Worm (Caenorhabditis elegans) whole organism, midembryonic: ENCODE data around the gene srg-60.

Experiments
- T22C8.4 ChIP-seq: fragments of 200-800 bp; sonication (Bioruptor generic); IDR thresholded peaks from 2 replicates; pipeline ENCODE4 v1.3.6; 2022; ENCODE audit warnings: missing genetic modification characterization, missing compliant biosample characterization
- cog-1 ChIP-seq: sonication (generic microtip); optimal IDR thresholded peaks from 2 replicates; lab custom pipeline; 2016; ENCODE audit warnings: missing genetic modification characterization, missing compliant biosample characterization
- flt-1 ChIP-seq: fragments of 200-800 bp; sonication (Bioruptor generic); IDR thresholded peaks from 2 replicates; pipeline ENCODE4 v1.3.6; 2022; ENCODE audit warnings: missing genetic modification characterization, missing compliant biosample characterization
- klf-2 ChIP-seq: fragments of 200-800 bp; sonication (Bioruptor generic); conservative IDR thresholded peaks from 2 replicates; pipeline ENCODE4 v1.3.6; 2022; ENCODE audit warnings: missing genetic modification reagents, missing genetic modification characterization, missing compliant biosample characterization
- tab-1 ChIP-seq: fragments of 200-800 bp; sonication (Bioruptor generic); IDR thresholded peaks from 2 replicates; pipeline ENCODE4 v1.3.6; 2022; ENCODE audit warnings: missing genetic modification characterization, missing compliant biosample characterization

DNA sequence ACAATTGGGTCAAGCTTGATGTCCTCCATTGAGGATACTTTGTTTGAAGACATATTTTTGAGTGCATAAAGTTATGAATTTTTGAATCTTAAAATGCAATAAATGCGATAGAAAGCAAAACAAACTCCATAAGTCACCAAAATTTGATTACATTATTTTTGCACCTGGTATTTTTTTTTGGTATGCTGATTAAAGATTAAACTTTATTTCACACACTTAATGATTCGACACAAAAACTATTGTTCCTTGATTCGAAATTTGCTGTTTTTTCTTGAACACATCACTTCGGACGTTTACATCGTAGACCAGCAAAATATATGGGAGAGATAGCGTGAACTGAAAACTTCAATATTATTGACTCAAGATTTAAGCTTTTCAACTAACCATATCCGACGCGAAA lies 17.8 kb upstream of the srg-60 start, which contains the start of gene srg-61:
- no peak for TF ChIP-seq flt-1 (GFP tag; lab: Robert Waterston, UW)
- no peak for TF ChIP-seq cog-1
- TF ChIP-seq klf-2 (GFP tag; lab: Robert Waterston, UW) = no peak
- TF ChIP-seq tab-1 = no peak
- TF ChIP-seq T22C8.4 = no peak
